1 fruit fly cellular context compared by ENCODE assay signal in the genomic region with DNA sequence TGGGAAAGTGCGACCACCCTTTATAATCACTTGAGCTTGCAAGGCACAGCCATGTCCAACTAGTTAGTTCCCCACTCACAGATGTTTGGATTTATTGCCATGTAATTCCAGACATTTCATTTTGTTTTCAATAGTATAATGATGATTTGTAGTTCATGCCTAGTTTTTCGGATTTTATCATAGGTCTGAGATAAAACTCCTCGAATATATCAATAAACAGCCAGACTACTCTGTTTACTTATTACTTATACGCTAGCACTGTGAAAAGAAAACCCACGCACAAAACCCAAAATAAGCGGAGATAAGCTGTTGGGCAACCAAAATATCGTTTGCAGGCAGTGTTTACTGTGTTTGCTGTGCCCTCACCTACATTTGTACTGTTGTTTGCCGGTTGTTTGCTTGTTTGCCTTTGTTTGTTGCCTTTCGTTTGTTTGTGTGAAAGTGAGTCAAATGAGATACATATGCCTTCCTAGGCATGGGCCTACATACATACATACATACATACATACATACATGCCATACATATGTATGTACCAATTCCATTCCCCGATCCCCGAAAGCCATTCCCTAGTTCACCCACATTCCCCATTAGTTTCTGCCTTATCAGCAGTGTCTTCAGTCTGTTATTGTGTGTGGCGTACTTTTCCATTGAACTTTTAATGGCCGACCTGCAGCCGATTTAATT.
TF ChIP-seq lines count a peak whose summit lies in the region.

No protein-coding gene starts in this region.

TF ChIP-seq in whole organism, embryonic, 481 proteins besides CTCF, POLR2A, EP300 and RAD21 (continued from another document):
- TF ChIP-seq Abd-B (GFP tag; optimal IDR thresholded peaks at IDR 0.05; lab: Kevin White, UChicago) = no peak
- TF ChIP-seq CG12942 (GFP tag; optimal IDR thresholded peaks at IDR 0.05; lab: Kevin White, UChicago) = peak; percentile 43
- no peak for TF ChIP-seq CG7963 (GFP tag; IDR thresholded peaks at IDR 0.05; lab: Robert Waterston, UW; ENCODE audit: partially characterized antibody)
- no peak for TF ChIP-seq gfzf (GFP tag; optimal IDR thresholded peaks at IDR 0.05; lab: Kevin White, UChicago)
- peak; percentile 2 for TF ChIP-seq HLH54F (GFP tag; optimal IDR thresholded peaks at IDR 0.05; lab: Kevin White, UChicago)
- peak; percentile 50 for TF ChIP-seq tap (tag; optimal IDR thresholded peaks at IDR 0.05; lab: Kevin White, UChicago)
- no peak for TF ChIP-seq rib (GFP tag; IDR thresholded peaks at IDR 0.05; lab: Robert Waterston, UW)
- peak; percentile 68 for TF ChIP-seq Antp (GFP tag; optimal IDR thresholded peaks at IDR 0.05; lab: Kevin White, UChicago)
- TF ChIP-seq CG3407 (GFP tag; optimal IDR thresholded peaks at IDR 0.05; lab: Kevin White, UChicago) = peak; percentile 86
- peak; percentile 65 for TF ChIP-seq row (GFP tag; IDR thresholded peaks at IDR 0.05; lab: Robert Waterston, UW)
- TF ChIP-seq CG3281 (GFP tag; optimal IDR thresholded peaks at IDR 0.05; lab: Kevin White, UChicago) = peak; percentile 52
- TF ChIP-seq gem (tag; optimal IDR thresholded peaks at IDR 0.05; lab: Kevin White, UChicago) = peak; percentile 79
- peak; percentile 50 for TF ChIP-seq CG12769 (tag; optimal IDR thresholded peaks at IDR 0.05; lab: Kevin White, UChicago)
- peak; percentile 42 for TF ChIP-seq CG3995 (GFP tag; optimal IDR thresholded peaks at IDR 0.05; lab: Kevin White, UChicago)
- peak; percentile 23 for TF ChIP-seq lilli (GFP tag; optimal IDR thresholded peaks at IDR 0.05; lab: Kevin White, UChicago)
- peak; percentile 64 for TF ChIP-seq crc (GFP tag; optimal IDR thresholded peaks at IDR 0.05; lab: Kevin White, UChicago)
- peak in 1 of 2 experiments; percentile 47 for TF ChIP-seq insv (GFP tag; optimal IDR thresholded peaks at IDR 0.05; lab: Kevin White, UChicago)
- peak; percentile 54 for TF ChIP-seq CG11723 (GFP tag; optimal IDR thresholded peaks at IDR 0.05; lab: Kevin White, UChicago)
- TF ChIP-seq sqz (GFP tag; optimal IDR thresholded peaks at IDR 0.05; lab: Kevin White, UChicago) = peak; percentile 76
- TF ChIP-seq Gug (GFP tag; IDR thresholded peaks at IDR 0.05; lab: Robert Waterston, UW) = peak; percentile 41; the same call in 1 of the 4 replicates
- TF ChIP-seq dmrt99B (tag; optimal IDR thresholded peaks at IDR 0.05; lab: Kevin White, UChicago) = peak; percentile 82
